Worm (Caenorhabditis elegans): ENCODE data around the gene parg-1.

DNA sequence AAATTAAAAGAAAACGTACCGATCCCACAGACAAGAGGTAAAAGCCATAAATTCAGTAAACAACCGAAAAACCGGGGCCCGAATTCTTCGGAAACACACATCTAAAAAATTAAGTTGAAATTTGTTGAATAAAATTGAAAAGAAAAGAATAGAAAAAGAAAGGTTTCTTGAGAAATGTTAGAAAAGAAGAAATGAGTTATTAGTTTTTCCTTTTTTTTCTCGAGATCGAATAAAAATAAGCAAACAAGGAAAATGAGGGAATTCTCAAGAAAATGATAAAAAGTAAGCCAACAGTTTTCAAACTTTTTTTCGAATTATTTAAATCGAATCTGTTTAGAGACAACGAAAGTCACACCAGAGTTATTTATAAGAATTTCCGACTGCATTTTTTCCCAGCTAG lies 40.5 kb upstream of the parg-1 start, which contains the start of gene H23L24.4:
- TF ChIP-seq ama-1 (optimal IDR thresholded peaks at IDR 0.05) (no peak), che-1 (tag; optimal IDR thresholded peaks at IDR 0.05) (no peak), pha-4 (tag; optimal IDR thresholded peaks at IDR 0.05) (no peak), ceh-18 (tag; optimal IDR thresholded peaks at IDR 0.05) (no peak), unc-86 (tag; optimal IDR thresholded peaks at IDR 0.05) (no peak), nhr-232 (tag; optimal IDR thresholded peaks at IDR 0.05) (no peak), sox-4 (tag; optimal IDR thresholded peaks at IDR 0.05) (no peak), pat-9 (tag; optimal IDR thresholded peaks at IDR 0.05) (no peak), ceh-2 (tag; optimal IDR thresholded peaks at IDR 0.05) (no peak), elt-2 (tag; optimal IDR thresholded peaks at IDR 0.05) (no peak), dmd-4 (tag; optimal IDR thresholded peaks at IDR 0.05; ENCODE audit: borderline replicate concordance) (no peak), nhr-11 (tag; optimal IDR thresholded peaks at IDR 0.05) (no peak)
